Worm (Caenorhabditis elegans) whole organism, L4 larva: ENCODE results near the gene egl-4.

Experiments used
- F10B5.3 ChIP-seq: sonication (generic microtip); optimal IDR thresholded peaks from 2 replicates; lab custom pipeline; 2016; ENCODE audit warnings: mild to moderate bottlenecking, missing genetic modification characterization, missing compliant biosample characterization
- F26F4.8 ChIP-seq: fragments of 200-800 bp; sonication (Bioruptor generic); conservative IDR thresholded peaks from 2 replicates; pipeline ENCODE4 v1.3.6; 2022; ENCODE audit warnings: missing genetic modification characterization, missing compliant biosample characterization
- ceh-82 ChIP-seq: sonication (generic microtip); optimal IDR thresholded peaks from 2 replicates; lab custom pipeline; 2017; ENCODE audit warnings: missing biosample characterization, missing genetic modification characterization
- lin-13 ChIP-seq: fragments of 150-350 bp; optimal IDR thresholded peaks from 2 replicates; lab custom pipeline; 2014; ENCODE audit warnings: missing biosample characterization, missing genetic modification reagents, missing genetic modification characterization
- lir-3 ChIP-seq: sonication (generic microtip); optimal IDR thresholded peaks from 2 replicates; lab custom pipeline; 2016; ENCODE audit warnings: mild to moderate bottlenecking, missing genetic modification characterization, missing compliant biosample characterization
- tag-97 ChIP-seq: fragments of 200-800 bp; sonication (Bioruptor generic); IDR thresholded peaks from 2 replicates; pipeline ENCODE4 v1.3.6; 2022; ENCODE audit warnings: missing genetic modification characterization, missing compliant biosample characterization

DNA sequence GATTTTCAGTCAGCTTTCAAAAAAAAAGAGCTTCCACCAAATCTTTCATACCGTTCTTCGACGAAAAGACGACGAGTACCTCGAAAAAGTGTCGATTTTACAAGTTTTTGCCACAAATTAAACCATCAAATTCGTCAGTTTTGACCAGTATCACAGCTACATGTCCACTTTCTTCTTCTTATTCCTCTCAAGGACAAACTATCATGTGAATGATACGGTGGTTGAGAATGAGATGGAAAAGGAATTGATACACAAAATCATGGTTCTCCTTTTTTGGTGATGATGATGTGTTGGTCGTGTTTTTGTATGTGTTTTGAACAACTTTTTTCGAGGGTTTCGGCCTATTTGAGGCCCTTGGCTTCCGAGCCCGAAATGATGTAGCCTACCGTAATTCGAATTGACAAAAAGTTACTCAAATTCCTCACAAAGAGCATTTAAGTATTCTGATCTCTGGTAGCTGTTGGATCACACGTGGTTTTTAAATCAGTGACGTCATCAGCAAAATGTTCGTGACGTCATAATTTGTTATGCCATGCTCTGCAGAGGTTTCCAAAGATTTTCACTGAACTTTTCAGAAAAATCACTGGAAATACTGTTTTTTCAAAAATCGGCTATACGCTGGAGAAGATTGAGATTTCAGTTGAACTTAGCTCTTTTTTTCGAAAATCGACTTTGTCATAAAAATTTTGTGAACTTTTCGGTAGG lies 20.2 kb downstream of the egl-4 start:
- TF ChIP-seq ceh-82 (tag; lab: Kevin White, UChicago) (no peak), F26F4.8 (no peak), F10B5.3 (tag; lab: Kevin White, UChicago) (no peak), lin-13 (GFP tag; lab: Kevin White, UChicago) (no peak), tag-97 (GFP tag; lab: Robert Waterston, UW) (no peak), lir-3 (tag; lab: Kevin White, UChicago) (no peak)
